Worm (Caenorhabditis elegans): ENCODE results near the gene nas-28.

DNA sequence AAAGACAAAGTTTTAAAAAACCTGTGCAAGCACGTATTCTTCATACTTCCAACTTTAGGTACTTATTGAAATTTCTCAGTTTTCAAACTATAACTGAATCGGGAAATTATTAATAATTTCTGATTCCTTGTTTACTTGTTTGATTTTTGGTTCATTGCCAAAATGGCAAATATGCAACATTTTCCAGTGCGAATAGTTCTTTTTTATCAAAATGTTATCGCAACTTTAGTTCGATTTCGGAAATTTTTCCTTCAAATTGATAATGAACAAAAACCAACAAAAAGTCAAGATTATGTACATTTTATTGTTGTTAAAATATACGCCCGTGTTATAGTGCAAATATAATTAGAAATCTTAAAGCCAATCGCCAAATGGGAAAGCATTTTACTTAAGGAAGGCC is 5.4 kb downstream of the nas-28 start:
- TF ChIP-seq lin-39 (tag; optimal IDR thresholded peaks at IDR 0.05) (no peak), elt-3 (tag; optimal IDR thresholded peaks at IDR 0.05) (no peak), nhr-77 (tag; optimal IDR thresholded peaks at IDR 0.05) (no peak), ztf-4 (tag; optimal IDR thresholded peaks at IDR 0.05) (no peak), unc-62 (GFP tag; optimal IDR thresholded peaks at IDR 0.05) (no peak), ama-1 (optimal IDR thresholded peaks at IDR 0.05) (no peak), nhr-23 (tag; optimal IDR thresholded peaks at IDR 0.05) (no peak), nhr-237 (tag; optimal IDR thresholded peaks at IDR 0.05) (no peak)

All from whole organism, L2 larva.